Worm (Caenorhabditis elegans) whole organism, late embryonic: Measurements from ENCODE around the gene Y60A3A.21.
A peak's percentile ranks its signal among the peaks of the same experiment; 100 is the strongest.

ENCODE experiments used
- T23F11.4 ChIP-seq: fragments of 200-800 bp; sonication (Bioruptor generic); optimal IDR thresholded peaks from 2 replicates; lab custom pipeline; 2018; ENCODE audit warnings: mild to moderate bottlenecking, missing genetic modification characterization, missing compliant biosample characterization
- Y22D7AL.16 ChIP-seq: sonication (generic microtip); optimal IDR thresholded peaks from 2 replicates; lab custom pipeline; 2016; ENCODE audit warnings: missing genetic modification characterization, missing compliant biosample characterization
- ama-1 ChIP-seq: fragments of 150-350 bp; optimal IDR thresholded peaks from 2 replicates; lab custom pipeline; 2014
- ceh-18 ChIP-seq: sonication (generic microtip); optimal IDR thresholded peaks from 2 replicates; lab custom pipeline; 2016; ENCODE audit warnings: missing genetic modification characterization, missing compliant biosample characterization
- hlh-30 ChIP-seq: sonication (generic microtip); optimal IDR thresholded peaks from 2 replicates; lab custom pipeline; 2017; ENCODE audit warnings: antibody characterized with exemption, missing genetic modification characterization, missing compliant biosample characterization; ENCODE audit not compliant: insufficient read depth
- nhr-11 ChIP-seq: fragments of 150-350 bp; optimal IDR thresholded peaks from 2 replicates; lab custom pipeline; 2014; ENCODE audit warnings: missing biosample characterization, missing genetic modification characterization
- pag-3 ChIP-seq: sonication (generic microtip); optimal IDR thresholded peaks from 2 replicates; lab custom pipeline; 2016; ENCODE audit warnings: missing compliant biosample characterization, missing genetic modification characterization, borderline replicate concordance
- sdc-2 ChIP-seq: sonication (generic microtip); optimal IDR thresholded peaks from 2 replicates; lab custom pipeline; 2016; ENCODE audit warnings: missing genotype, missing genetic modification characterization, missing compliant biosample characterization
- unc-55 ChIP-seq: sonication (generic microtip); optimal IDR thresholded peaks from 2 replicates; lab custom pipeline; 2017; ENCODE audit warnings: missing biosample characterization, missing genetic modification reagents, missing genetic modification characterization

DNA sequence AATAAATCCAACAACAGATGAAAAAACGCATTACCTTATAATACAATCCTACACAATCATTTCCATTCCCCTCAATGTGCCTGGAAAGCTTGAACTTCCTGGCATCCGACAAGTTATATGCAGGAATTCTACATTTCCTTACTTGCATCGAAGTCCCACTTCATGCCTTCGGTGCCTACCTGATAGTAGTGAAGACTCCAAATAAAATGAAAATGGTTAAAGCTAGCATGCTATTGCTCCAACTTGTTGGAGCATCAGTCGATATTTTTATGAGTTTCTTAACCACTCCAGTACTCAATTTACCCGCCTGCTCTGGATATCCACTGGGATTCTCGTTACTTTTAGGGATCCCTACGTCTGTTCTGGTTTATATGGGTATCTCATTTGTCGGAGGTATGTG lies 46.1 kb upstream of the Y60A3A.21 start, which contains the start of gene srh-171:
- no peak for TF ChIP-seq ceh-18 (tag; lab: Kevin White, UChicago)
- TF ChIP-seq unc-55 = no peak
- no peak for TF ChIP-seq hlh-30
- no peak for TF ChIP-seq T23F11.4 (GFP tag; lab: Kevin White, UChicago)
- peak; percentile 50 for TF ChIP-seq ama-1
- TF ChIP-seq pag-3 = no peak
- no peak for TF ChIP-seq nhr-11 (tag; lab: Kevin White, UChicago)
- TF ChIP-seq Y22D7AL.16 (tag; lab: Kevin White, UChicago) = no peak
- TF ChIP-seq sdc-2 (tag; lab: Kevin White, UChicago) = no peak
